Worm (Caenorhabditis elegans) whole organism, L3 larva: Measurements from ENCODE around the gene F21C10.3.

Source experiments
- R02D3.7 ChIP-seq: fragments of 150-350 bp; optimal IDR thresholded peaks from 2 replicates; lab custom pipeline; 2014; ENCODE audit warnings: missing biosample characterization, missing genetic modification characterization
- ceh-28 ChIP-seq: fragments of 150-350 bp; optimal IDR thresholded peaks from 2 replicates; lab custom pipeline; 2014; ENCODE audit warnings: missing biosample characterization, missing genetic modification reagents, missing genetic modification characterization
- elt-1 ChIP-seq: fragments of 150-350 bp; optimal IDR thresholded peaks from 2 replicates; lab custom pipeline; 2014; ENCODE audit warnings: missing biosample characterization, missing genetic modification characterization
- elt-3 ChIP-seq, 3 experiments: fragments of 150-350 bp in 1 of 3; sonication (generic microtip) in 2 of 3; optimal IDR thresholded peaks; 2 replicates in 2 of 3; 4 replicates in 1 of 3; lab custom pipeline; 2014 to 2017; ENCODE audit warnings: missing biosample characterization in 3 of 3, missing genetic modification characterization in 3 of 3
- fkh-10 ChIP-seq: sonication (generic microtip); optimal IDR thresholded peaks from 2 replicates; lab custom pipeline; 2017; ENCODE audit warnings: missing biosample characterization, missing genetic modification reagents, missing genetic modification characterization
- skn-1 ChIP-seq: fragments of 150-350 bp; optimal IDR thresholded peaks from 2 replicates; lab custom pipeline; 2014; ENCODE audit warnings: missing biosample characterization, missing genetic modification characterization
- zag-1 ChIP-seq: fragments of 150-350 bp; optimal IDR thresholded peaks from 2 replicates; lab custom pipeline; 2014; ENCODE audit warnings: missing biosample characterization, missing genetic modification characterization

DNA sequence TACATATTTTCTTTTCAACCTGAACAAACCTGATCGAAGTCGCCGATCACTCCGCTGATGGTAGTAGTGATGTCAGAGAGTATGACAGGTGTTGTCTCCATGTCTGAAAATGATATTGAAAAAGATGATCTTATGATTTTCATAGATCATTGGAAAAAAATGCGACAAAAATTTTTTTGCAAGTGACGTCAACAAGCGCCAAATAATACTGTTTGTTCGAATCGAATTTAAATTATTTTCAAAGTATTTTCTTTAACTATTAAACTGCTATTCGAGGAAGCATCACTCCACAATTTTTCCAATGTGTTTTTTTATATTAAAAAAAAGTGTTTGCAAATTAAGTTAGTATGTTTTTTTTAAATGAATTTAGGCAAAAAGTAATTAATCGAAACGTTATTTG, 9.7 kb downstream of the F21C10.3 start, which contains the start of gene pitr-2:
- TF ChIP-seq elt-3 (tag; optimal IDR thresholded peaks at IDR 0.05; lab: Kevin White, UChicago) (no peak), zag-1 (tag; lab: Kevin White, UChicago) (no peak), fkh-10 (GFP tag; lab: Kevin White, UChicago) (no peak), R02D3.7 (tag; lab: Kevin White, UChicago) (no peak), elt-1 (tag; lab: Kevin White, UChicago) (no peak), ceh-28 (tag; lab: Kevin White, UChicago) (no peak), skn-1 (tag; lab: Kevin White, UChicago) (no peak)
